Worm (Caenorhabditis elegans): Measurements from ENCODE around the gene F09C6.10.

Gene F09C6.10

ce11 chrV:16874966-16875365 lies 41.0 kb downstream of the F09C6.10 start, which contains the start of gene F49A5.10:
Gene F49A5.10, plus strand, starts transcription at chrV:16875266.
- TF ChIP-seq dao-5 (tag; optimal IDR thresholded peaks at IDR 0.05) = no peak
- no peak for TF ChIP-seq W03F9.2 (tag; optimal IDR thresholded peaks at IDR 0.05)
- no peak for TF ChIP-seq him-1 (tag; optimal IDR thresholded peaks at IDR 0.05)

- no peak for TF ChIP-seq dao-5 (tag; optimal IDR thresholded peaks at IDR 0.05)
- TF ChIP-seq him-1 (tag; optimal IDR thresholded peaks at IDR 0.05) = no peak
- no peak for TF ChIP-seq W03F9.2 (tag; optimal IDR thresholded peaks at IDR 0.05)
These were observed 42.3 kb downstream of the F09C6.10 start, which contains the start of gene srw-23 for ce11 chrV:16873642-16874041. Gene srw-23, plus strand, starts transcription at chrV:16873942.

ce11 chrV:16871387-16871786 lies 44.6 kb downstream of the F09C6.10 start, which contains the start of gene thn-4:
Gene thn-4, minus strand, starts transcription at chrV:16871487.
- TF ChIP-seq dao-5 (tag; optimal IDR thresholded peaks at IDR 0.05) (no peak), him-1 (tag; optimal IDR thresholded peaks at IDR 0.05) (no peak), W03F9.2 (tag; optimal IDR thresholded peaks at IDR 0.05) (no peak)

- TF ChIP-seq W03F9.2 (tag; optimal IDR thresholded peaks at IDR 0.05) = no peak
These were observed 46.2 kb downstream of the F09C6.10 start, which contains the start of gene clec-33 for ce11 chrV:16869740-16870139. Gene clec-33, minus strand, starts transcription at chrV:16869840.

- TF ChIP-seq dao-5 (tag; optimal IDR thresholded peaks at IDR 0.05) = no peak
- TF ChIP-seq him-1 (tag; optimal IDR thresholded peaks at IDR 0.05) = no peak
- TF ChIP-seq W03F9.2 (tag; optimal IDR thresholded peaks at IDR 0.05) = no peak
These were observed 50.6 kb downstream of the F09C6.10 start, which contains the start of gene clec-28 for ce11 chrV:16865404-16865803. Gene clec-28, plus strand, starts transcription at chrV:16865704.
